Fruit fly (Drosophila melanogaster) whole organism, embryonic: Measurements from ENCODE around the gene Nup160.
A peak's percentile ranks its signal among the peaks of the same experiment; 100 is the strongest.

Experiments
- Atf6 ChIP-seq: fragments of 200-800 bp; sonication (Bioruptor generic); IDR thresholded peaks from 2 replicates; pipeline ENCODE4 v1.3.6; 2022; ENCODE audit warnings: missing biosample characterization, missing genetic modification characterization
- Bgb ChIP-seq: fragments of 200-800 bp; sonication (Bioruptor generic); IDR thresholded peaks from 2 replicates; pipeline ENCODE4 v1.3.6; 2022; ENCODE audit warnings: missing biosample characterization, missing genetic modification characterization; ENCODE audit not compliant: partially characterized antibody
- CG10267 ChIP-seq: fragments of 200-800 bp; sonication (Bioruptor generic); optimal IDR thresholded peaks from 2 replicates; lab custom pipeline; 2018; ENCODE audit warnings: missing biosample characterization, mild to moderate bottlenecking, missing genetic modification characterization, moderate library complexity
- CG10366 ChIP-seq: fragments of 200-800 bp; sonication (Bioruptor generic); IDR thresholded peaks from 2 replicates; pipeline ENCODE4 v1.3.6; 2022; ENCODE audit warnings: missing biosample characterization, missing genetic modification characterization
- CG11085 ChIP-seq: fragments of 200-800 bp; sonication (Bioruptor generic); IDR thresholded peaks from 2 replicates; pipeline ENCODE4 v1.3.6; 2022; ENCODE audit warnings: missing biosample characterization, missing genetic modification characterization
- CG11247 ChIP-seq: fragments of 200-800 bp; sonication (Bioruptor generic); IDR thresholded peaks from 2 replicates; pipeline ENCODE4 v1.3.6; 2022; ENCODE audit warnings: missing biosample characterization, missing genetic modification characterization
- CG11398 ChIP-seq: fragments of 200-800 bp; sonication (Bioruptor generic); optimal IDR thresholded peaks from 2 replicates; lab custom pipeline; 2016; ENCODE audit warnings: missing biosample characterization, missing genetic modification characterization
- CG14710 ChIP-seq: fragments of 200-800 bp; sonication (Bioruptor generic); optimal IDR thresholded peaks from 3 replicates; lab custom pipeline; 2019; ENCODE audit warnings: missing biosample characterization, mild to moderate bottlenecking, missing genetic modification characterization, moderate library complexity
- CG15073 ChIP-seq: fragments of 200-800 bp; sonication (Bioruptor generic); optimal IDR thresholded peaks from 2 replicates; lab custom pipeline; 2016; ENCODE audit warnings: missing biosample characterization, missing genetic modification characterization
- CG15269 ChIP-seq: fragments of 200-800 bp; sonication (Bioruptor generic); optimal IDR thresholded peaks from 2 replicates; lab custom pipeline; 2018; ENCODE audit warnings: missing biosample characterization, mild to moderate bottlenecking, missing genetic modification characterization, moderate library complexity
- CG1529 ChIP-seq: fragments of 200-800 bp; sonication (Bioruptor generic); optimal IDR thresholded peaks from 3 replicates; lab custom pipeline; 2018; ENCODE audit warnings: missing biosample characterization, missing genetic modification characterization
- CG15514 ChIP-seq: fragments of 200-800 bp; sonication (Bioruptor generic); optimal IDR thresholded peaks from 3 replicates; lab custom pipeline; 2017; ENCODE audit warnings: missing biosample characterization, missing genetic modification characterization, mild to moderate bottlenecking, moderate library complexity, missing genetic modification reagents
- CG1602 ChIP-seq: fragments of 200-800 bp; sonication (Bioruptor generic); optimal IDR thresholded peaks from 3 replicates; lab custom pipeline; 2016; ENCODE audit warnings: missing biosample characterization, missing genetic modification characterization
- CG16815 ChIP-seq: fragments of 200-800 bp; sonication (Bioruptor generic); optimal IDR thresholded peaks from 3 replicates; lab custom pipeline; 2017; ENCODE audit warnings: missing biosample characterization, mild to moderate bottlenecking, missing genetic modification characterization
- CG17186 ChIP-seq: fragments of 200-800 bp; sonication (Bioruptor generic); optimal IDR thresholded peaks from 3 replicates; lab custom pipeline; 2017; ENCODE audit warnings: missing biosample characterization, missing genetic modification reagents, missing genetic modification characterization
- CG18262 ChIP-seq: fragments of 200-800 bp; optimal IDR thresholded peaks from 3 replicates; lab custom pipeline; 2019; ENCODE audit warnings: missing biosample characterization, mild to moderate bottlenecking, missing genetic modification characterization, moderate library complexity
- CG2199 ChIP-seq: fragments of 200-800 bp; sonication (Bioruptor generic); IDR thresholded peaks from 3 replicates; pipeline ENCODE4 v1.3.6; 2022; ENCODE audit warnings: missing biosample characterization, missing genetic modification characterization
- CG30403 ChIP-seq: fragments of 200-800 bp; sonication (Bioruptor generic); optimal IDR thresholded peaks from 3 replicates; lab custom pipeline; 2016; ENCODE audit warnings: missing biosample characterization, missing genetic modification characterization
- CG31224 ChIP-seq: fragments of 200-800 bp; sonication (Bioruptor generic); IDR thresholded peaks from 2 replicates; pipeline ENCODE4 v1.3.6; 2022; ENCODE audit warnings: missing biosample characterization, missing genetic modification characterization
- CG32767 ChIP-seq: fragments of 200-800 bp; sonication (Bioruptor generic); IDR thresholded peaks from 2 replicates; pipeline ENCODE4 v1.3.6; 2022; ENCODE audit warnings: missing biosample characterization, missing genetic modification characterization
- CG34224 ChIP-seq: fragments of 200-800 bp; sonication (Bioruptor generic); IDR thresholded peaks from 3 replicates; pipeline ENCODE4 v1.3.6; 2022; ENCODE audit warnings: missing biosample characterization, missing genetic modification characterization; ENCODE audit not compliant: partially characterized antibody
- CG5180 ChIP-seq: fragments of 200-800 bp; sonication (Bioruptor generic); optimal IDR thresholded peaks from 3 replicates; lab custom pipeline; 2017; ENCODE audit warnings: missing biosample characterization, missing genetic modification characterization, mild to moderate bottlenecking, moderate library complexity, missing genetic modification reagents
- CG7271 ChIP-seq: fragments of 200-800 bp; sonication (Bioruptor generic); optimal IDR thresholded peaks from 2 replicates; lab custom pipeline; 2018; ENCODE audit warnings: missing biosample characterization, mild to moderate bottlenecking, missing genetic modification characterization, moderate library complexity
- CG8089 ChIP-seq: fragments of 200-800 bp; sonication (Bioruptor generic); optimal IDR thresholded peaks from 3 replicates; lab custom pipeline; 2016; ENCODE audit warnings: missing biosample characterization, missing genetic modification characterization
- CG8359 ChIP-seq: fragments of 200-800 bp; sonication (Bioruptor generic); optimal IDR thresholded peaks from 2 replicates; lab custom pipeline; 2017; ENCODE audit warnings: missing biosample characterization, mild to moderate bottlenecking, missing genetic modification characterization, borderline replicate concordance
- CG8478 ChIP-seq: fragments of >200 bp; optimal IDR thresholded peaks from 2 replicates; lab custom pipeline; 2018
- CG8765 ChIP-seq: fragments of 200-800 bp; sonication (Bioruptor generic); IDR thresholded peaks from 2 replicates; pipeline ENCODE4 v1.3.6; 2022; ENCODE audit warnings: missing biosample characterization, missing genetic modification characterization
- Doc2 ChIP-seq: fragments of 200-800 bp; sonication (Bioruptor generic); IDR thresholded peaks from 2 replicates; pipeline ENCODE4 v1.3.6; 2022; ENCODE audit warnings: missing biosample characterization, missing genetic modification characterization
- Gug ChIP-seq: fragments of 200-800 bp; sonication (Bioruptor generic); IDR thresholded peaks from 4 replicates; pipeline ENCODE4 v1.3.6; 2022; ENCODE audit warnings: missing biosample characterization, missing genetic modification characterization
- HLHmδ ChIP-seq: fragments of 200-800 bp; sonication (Bioruptor generic); optimal IDR thresholded peaks from 2 replicates; lab custom pipeline; 2018; ENCODE audit warnings: missing biosample characterization, mild to moderate bottlenecking, missing genetic modification characterization, moderate library complexity
- Hand ChIP-seq: fragments of 200-800 bp; sonication (Bioruptor generic); optimal IDR thresholded peaks from 2 replicates; lab custom pipeline; 2017; ENCODE audit warnings: mild to moderate bottlenecking, missing biosample characterization, missing genetic modification reagents, missing genetic modification characterization
- Hr3 ChIP-seq: fragments of 200-800 bp; sonication (Bioruptor generic); optimal IDR thresholded peaks from 3 replicates; lab custom pipeline; 2016; ENCODE audit warnings: missing biosample characterization, missing genetic modification characterization
- Max ChIP-seq: fragments of 200-800 bp; sonication (Bioruptor generic); optimal IDR thresholded peaks from 2 replicates; lab custom pipeline; 2016; ENCODE audit warnings: missing biosample characterization, mild to moderate bottlenecking, missing genetic modification characterization
- Mes4 ChIP-seq: fragments of 200-800 bp; sonication (Bioruptor generic); optimal IDR thresholded peaks from 2 replicates; lab custom pipeline; 2016; ENCODE audit warnings: missing biosample characterization, missing genetic modification characterization
- NK7.1 ChIP-seq: fragments of 200-800 bp; sonication (Bioruptor generic); optimal IDR thresholded peaks from 3 replicates; lab custom pipeline; 2016; ENCODE audit warnings: missing biosample characterization, missing genetic modification characterization
- Nf-YC ChIP-seq: fragments of 200-800 bp; optimal IDR thresholded peaks from 3 replicates; lab custom pipeline; 2019; ENCODE audit warnings: missing biosample characterization, mild to moderate bottlenecking, missing genetic modification characterization, moderate library complexity
- Side ChIP-seq: fragments of 200-800 bp; sonication (Bioruptor generic); optimal IDR thresholded peaks from 2 replicates; lab custom pipeline; 2016; ENCODE audit warnings: missing biosample characterization, missing genetic modification characterization
- chn ChIP-seq: fragments of 200-800 bp; sonication (Bioruptor generic); optimal IDR thresholded peaks from 2 replicates; lab custom pipeline; 2016; ENCODE audit warnings: missing biosample characterization, missing genetic modification characterization
- fd3F ChIP-seq: fragments of 200-800 bp; sonication (Bioruptor generic); optimal IDR thresholded peaks from 2 replicates; lab custom pipeline; 2018; ENCODE audit warnings: missing biosample characterization, mild to moderate bottlenecking, missing genetic modification characterization, moderate library complexity
- ind ChIP-seq: fragments of 200-800 bp; sonication (Bioruptor generic); optimal IDR thresholded peaks from 3 replicates; lab custom pipeline; 2016; ENCODE audit warnings: missing biosample characterization, missing genetic modification characterization
- ken ChIP-seq: fragments of 200-800 bp; sonication (Bioruptor generic); IDR thresholded peaks from 3 replicates; pipeline ENCODE4 v1.3.6; 2022; ENCODE audit warnings: missing biosample characterization, missing genetic modification characterization
- p53 ChIP-seq: fragments of 200-800 bp; sonication (Bioruptor generic); optimal IDR thresholded peaks from 2 replicates; lab custom pipeline; 2016; ENCODE audit warnings: missing biosample characterization, missing genetic modification characterization
- pnt ChIP-seq: fragments of 200-800 bp; sonication (Bioruptor generic); optimal IDR thresholded peaks from 3 replicates; lab custom pipeline; 2016; ENCODE audit warnings: missing biosample characterization, missing genetic modification characterization
- repo ChIP-seq: fragments of 200-800 bp; sonication (Bioruptor generic); optimal IDR thresholded peaks from 2 replicates; lab custom pipeline; 2016; ENCODE audit warnings: missing biosample characterization, missing genetic modification characterization
- shn ChIP-seq: fragments of 200-800 bp; sonication (Bioruptor generic); optimal IDR thresholded peaks from 3 replicates; lab custom pipeline; 2016; ENCODE audit warnings: missing biosample characterization, missing genetic modification characterization
- slp2 ChIP-seq: fragments of 200-800 bp; sonication (Bioruptor generic); optimal IDR thresholded peaks from 2 replicates; lab custom pipeline; 2016; ENCODE audit warnings: missing biosample characterization, missing genetic modification characterization
- sug ChIP-seq: fragments of 200-800 bp; optimal IDR thresholded peaks from 2 replicates; lab custom pipeline; 2019; ENCODE audit warnings: missing biosample characterization, mild to moderate bottlenecking, missing genetic modification characterization, moderate library complexity
- unc-4 ChIP-seq: fragments of 200-800 bp; sonication (Bioruptor generic); IDR thresholded peaks from 2 replicates; pipeline ENCODE4 v1.3.6; 2022; ENCODE audit warnings: missing biosample characterization, missing genetic modification characterization; ENCODE audit not compliant: partially characterized antibody
- unpg ChIP-seq: fragments of 200-800 bp; sonication (Bioruptor generic); optimal IDR thresholded peaks from 3 replicates; lab custom pipeline; 2018; ENCODE audit warnings: missing biosample characterization, mild to moderate bottlenecking, missing genetic modification characterization, moderate library complexity
- vnd ChIP-seq: fragments of 200-800 bp; sonication (Bioruptor generic); IDR thresholded peaks from 3 replicates; pipeline ENCODE4 v1.3.6; 2022; ENCODE audit warnings: missing biosample characterization, missing genetic modification characterization; ENCODE audit not compliant: partially characterized antibody
- wor ChIP-seq: fragments of 200-800 bp; sonication (Bioruptor generic); IDR thresholded peaks from 2 replicates; pipeline ENCODE4 v1.3.6; 2022; ENCODE audit warnings: missing biosample characterization, missing genetic modification characterization

Gene Nup160

DNA sequence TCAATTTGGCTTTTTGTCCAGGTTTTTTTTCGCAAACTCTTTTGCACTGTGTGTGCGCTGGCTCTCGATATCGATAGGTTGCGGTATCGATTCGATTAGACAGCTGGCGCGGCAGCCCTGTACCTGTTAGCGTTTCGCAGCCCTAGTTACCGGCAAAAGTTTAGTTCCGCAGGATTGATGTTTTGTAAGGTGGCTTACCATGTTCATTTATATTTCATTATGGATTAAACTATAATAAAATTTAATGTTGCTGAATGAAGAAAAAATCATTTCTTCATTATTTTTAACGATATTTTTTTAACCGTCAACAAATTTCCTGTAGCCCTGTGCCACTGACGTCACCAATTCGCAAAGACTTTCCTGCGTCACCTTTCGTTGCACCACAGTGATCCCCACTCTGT, 17.0 kb upstream of the Nup160 start, which contains the start of gene Reps (continued):
- TF ChIP-seq CG30403 (GFP tag; lab: Kevin White, UChicago) (peak; percentile 99), CG8089 (peak; percentile 97), CG8478 (lab: Kevin White, UChicago) (no peak), shn (GFP tag; lab: Kevin White, UChicago) (peak; percentile 96), vnd (GFP tag; lab: Robert Waterston, UW) (peak; percentile 52; the same call in 2 of the 3 replicates), fd3F (GFP tag; lab: Kevin White, UChicago) (peak; percentile 97), Hand (GFP tag; lab: Kevin White, UChicago) (peak; percentile 88), CG10267 (peak; percentile 96), CG11398 (peak; percentile 93), Gug (GFP tag; lab: Robert Waterston, UW) (peak; percentile 99), CG11247 (GFP tag; lab: Robert Waterston, UW) (peak; percentile 99), CG15514 (GFP tag; lab: Kevin White, UChicago) (peak; percentile 99), CG17186 (peak; percentile 97), CG31224 (GFP tag; lab: Robert Waterston, UW) (peak; percentile 97), CG1529 (GFP tag; lab: Kevin White, UChicago) (peak; percentile 96), Mes4 (peak; percentile 95), CG16815 (GFP tag; lab: Kevin White, UChicago) (peak; percentile 99), CG18262 (tag; lab: Kevin White, UChicago) (peak; percentile 98), p53 (GFP tag; lab: Kevin White, UChicago) (peak; percentile 90), Nf-YC (tag; lab: Kevin White, UChicago) (peak; percentile 88), chn (peak; percentile 99), CG7271 (peak; percentile 98), pnt (GFP tag; lab: Kevin White, UChicago) (peak; percentile 98), CG10366 (GFP tag; lab: Robert Waterston, UW) (peak; percentile 99), ken (GFP tag; lab: Robert Waterston, UW) (peak; percentile 99), CG1602 (GFP tag; lab: Kevin White, UChicago) (peak; percentile 99), CG14710 (tag; lab: Kevin White, UChicago) (peak; percentile 98), CG8359 (peak; percentile 94), HLHmδ (GFP tag; lab: Kevin White, UChicago) (peak; percentile 17), Atf6 (GFP tag; lab: Robert Waterston, UW) (peak; percentile 98), unpg (peak; percentile 99), wor (GFP tag; lab: Robert Waterston, UW) (peak; percentile 98), CG34224 (peak; percentile 65), CG32767 (peak; percentile 97), Hr3 (GFP tag; lab: Kevin White, UChicago) (peak; percentile 99), CG15073 (peak; percentile 88), unc-4 (GFP tag; lab: Robert Waterston, UW) (peak; percentile 69), CG15269 (tag; lab: Kevin White, UChicago) (peak; percentile 98), CG2199 (peak; percentile 99), Doc2 (GFP tag; lab: Robert Waterston, UW) (peak; percentile 96), Max (GFP tag; lab: Kevin White, UChicago) (peak; percentile 99), Bgb (GFP tag; lab: Robert Waterston, UW) (peak; percentile 56), sug (tag; lab: Kevin White, UChicago) (peak; percentile 97), NK7.1 (GFP tag; lab: Kevin White, UChicago) (peak; percentile 92), CG11085 (GFP tag; lab: Robert Waterston, UW) (peak; percentile 99), CG8765 (peak; percentile 99), slp2 (peak; percentile 97), CG5180 (peak; percentile 89), repo (GFP tag; lab: Kevin White, UChicago) (peak; percentile 96), ind (peak; percentile 99), Side (GFP tag; lab: Kevin White, UChicago) (peak; percentile 96)
